Worm (Caenorhabditis elegans) whole organism, L4 larva: Measurements from ENCODE around the gene F56D6.9.

ENCODE experiments used
- D1046.2 ChIP-seq: fragments of 200-800 bp; sonication (Bioruptor generic); IDR thresholded peaks from 2 replicates; pipeline ENCODE4 v1.3.6; 2022; ENCODE audit warnings: missing genetic modification characterization, missing compliant biosample characterization
- F49E8.2 ChIP-seq: sonication (generic microtip); optimal IDR thresholded peaks from 2 replicates; lab custom pipeline; 2016; ENCODE audit warnings: missing compliant biosample characterization, mild to moderate bottlenecking, missing genetic modification characterization, borderline replicate concordance
- R02D3.7 ChIP-seq: fragments of 150-350 bp; sonication (generic microtip); optimal IDR thresholded peaks from 3 replicates; lab custom pipeline; 2014; ENCODE audit warnings: missing biosample characterization, missing genetic modification characterization
- T20F7.1 ChIP-seq: fragments of 200-800 bp; sonication (Bioruptor generic); optimal IDR thresholded peaks from 2 replicates; lab custom pipeline; 2018; ENCODE audit warnings: mild to moderate bottlenecking, missing genetic modification characterization, missing compliant biosample characterization
- Y48G9A.11 ChIP-seq: fragments of 200-800 bp; sonication (Bioruptor generic); IDR thresholded peaks from 2 replicates; pipeline ENCODE4 v1.3.6; 2022; ENCODE audit warnings: missing genetic modification reagents, missing genetic modification characterization, missing compliant biosample characterization
- Y75B8A.6 ChIP-seq: fragments of 200-800 bp; sonication (Bioruptor generic); IDR thresholded peaks from 2 replicates; pipeline ENCODE4 v1.3.6; 2022; ENCODE audit warnings: missing genetic modification reagents, missing genetic modification characterization, missing compliant biosample characterization
- ZK337.2 ChIP-seq: fragments of 200-800 bp; sonication (Bioruptor generic); IDR thresholded peaks from 2 replicates; pipeline ENCODE4 v1.3.6; 2022; ENCODE audit warnings: missing genetic modification reagents, missing genetic modification characterization, missing compliant biosample characterization
- aha-1 ChIP-seq: fragments of 150-350 bp; peaks from one replicate; lab custom pipeline; 2014; ENCODE audit warnings: missing biosample characterization, missing genetic modification characterization
- arid-1 ChIP-seq: fragments of 200-800 bp; sonication (Bioruptor generic); conservative IDR thresholded peaks from 2 replicates; pipeline ENCODE4 v1.3.6; 2022; ENCODE audit warnings: missing genetic modification reagents, missing genetic modification characterization, missing compliant biosample characterization
- ceh-32 ChIP-seq: sonication (generic microtip); optimal IDR thresholded peaks from 2 replicates; lab custom pipeline; 2016; ENCODE audit warnings: mild to moderate bottlenecking, missing genetic modification characterization, missing compliant biosample characterization; ENCODE audit not compliant: poor library complexity
- ces-1 ChIP-seq: fragments of 150-350 bp; sonication (generic microtip); optimal IDR thresholded peaks from 4 replicates; lab custom pipeline; 2014; ENCODE audit warnings: missing biosample characterization, missing genetic modification reagents, missing genetic modification characterization
- daf-8 ChIP-seq: fragments of 200-800 bp; sonication (Bioruptor generic); IDR thresholded peaks from 2 replicates; pipeline ENCODE4 v1.3.6; 2022; ENCODE audit warnings: missing genetic modification characterization, missing compliant biosample characterization
- dpl-1 ChIP-seq: fragments of 150-350 bp; optimal IDR thresholded peaks from 2 replicates; lab custom pipeline; 2014; ENCODE audit warnings: missing biosample characterization, missing genetic modification reagents, missing genetic modification characterization
- fos-1 ChIP-seq: fragments of 150-350 bp; optimal IDR thresholded peaks from 2 replicates; lab custom pipeline; 2014; ENCODE audit warnings: missing biosample characterization, missing genetic modification characterization
- gei-8 ChIP-seq: fragments of 200-800 bp; sonication (Bioruptor generic); optimal IDR thresholded peaks from 2 replicates; lab custom pipeline; 2018; ENCODE audit warnings: mild to moderate bottlenecking, missing genetic modification characterization, missing compliant biosample characterization
- hlh-11 ChIP-seq: fragments of 200-800 bp; sonication (Bioruptor generic); optimal IDR thresholded peaks from 2 replicates; lab custom pipeline; 2018; ENCODE audit warnings: mild to moderate bottlenecking, missing genetic modification characterization, missing compliant biosample characterization
- lim-7 ChIP-seq: fragments of 200-800 bp; sonication (Bioruptor generic); IDR thresholded peaks from 2 replicates; pipeline ENCODE4 v1.3.6; 2022; ENCODE audit warnings: missing genetic modification characterization, missing compliant biosample characterization
- lin-1 ChIP-seq: fragments of 200-800 bp; sonication (Bioruptor generic); IDR thresholded peaks from 2 replicates; pipeline ENCODE4 v1.3.6; 2022; ENCODE audit warnings: missing genetic modification reagents, missing genetic modification characterization, missing compliant biosample characterization
- lin-29 ChIP-seq: fragments of 200-800 bp; sonication (Bioruptor generic); IDR thresholded peaks from 2 replicates; pipeline ENCODE4 v1.3.6; 2022; ENCODE audit warnings: missing genetic modification reagents, missing genetic modification characterization, missing compliant biosample characterization
- lir-3 ChIP-seq: sonication (generic microtip); optimal IDR thresholded peaks from 2 replicates; lab custom pipeline; 2016; ENCODE audit warnings: mild to moderate bottlenecking, missing genetic modification characterization, missing compliant biosample characterization
- lsy-2 ChIP-seq, 2 experiments: fragments of 150-350 bp in 1 of 2; sonication (generic microtip) in 1 of 2; optimal IDR thresholded peaks; 2 replicates each; lab custom pipeline; 2014 to 2017; ENCODE audit warnings: missing biosample characterization in 2 of 2, missing genetic modification characterization in 2 of 2
- madf-9 ChIP-seq: fragments of 200-800 bp; sonication (Bioruptor generic); conservative IDR thresholded peaks from 2 replicates; pipeline ENCODE4 v1.3.6; 2022; ENCODE audit warnings: missing genetic modification reagents, missing genetic modification characterization, missing compliant biosample characterization
- mdt-29 ChIP-seq: fragments of 200-800 bp; sonication (Bioruptor generic); IDR thresholded peaks from 2 replicates; pipeline ENCODE4 v1.3.6; 2022; ENCODE audit warnings: missing genetic modification reagents, missing genetic modification characterization, missing compliant biosample characterization
- mep-1 ChIP-seq: fragments of 150-350 bp; sonication (generic microtip); optimal IDR thresholded peaks from 3 replicates; lab custom pipeline; 2014; ENCODE audit warnings: missing biosample characterization, missing genetic modification characterization
- mxl-2 ChIP-seq: fragments of 200-800 bp; sonication (Bioruptor generic); conservative IDR thresholded peaks from 2 replicates; pipeline ENCODE4 v1.3.6; 2022; ENCODE audit warnings: missing genetic modification reagents, missing genetic modification characterization, missing compliant biosample characterization
- mxl-3 ChIP-seq: fragments of 200-800 bp; sonication (Bioruptor generic); optimal IDR thresholded peaks from 2 replicates; lab custom pipeline; 2018; ENCODE audit warnings: mild to moderate bottlenecking, missing genetic modification characterization, missing compliant biosample characterization
- nhr-10 ChIP-seq: fragments of 150-350 bp; optimal IDR thresholded peaks from 2 replicates; lab custom pipeline; 2014; ENCODE audit warnings: missing biosample characterization, missing genetic modification characterization
- nhr-76 ChIP-seq: fragments of 150-350 bp; optimal IDR thresholded peaks from 2 replicates; lab custom pipeline; 2014; ENCODE audit warnings: missing biosample characterization, missing genetic modification characterization
- php-3 ChIP-seq: fragments of 200-800 bp; sonication (Bioruptor generic); IDR thresholded peaks from 2 replicates; pipeline ENCODE4 v1.3.6; 2022; ENCODE audit warnings: missing genetic modification reagents, missing genetic modification characterization, missing compliant biosample characterization
- pqm-1 ChIP-seq: sonication (generic microtip); optimal IDR thresholded peaks from 2 replicates; lab custom pipeline; 2017; ENCODE audit warnings: missing biosample characterization, missing genetic modification characterization
- set-16 ChIP-seq: fragments of 200-800 bp; sonication (Bioruptor generic); IDR thresholded peaks from 2 replicates; pipeline ENCODE4 v1.3.6; 2022; ENCODE audit warnings: missing genetic modification reagents, missing genetic modification characterization, missing compliant biosample characterization
- snpc-4 ChIP-seq: fragments of 150-350 bp; optimal IDR thresholded peaks from 2 replicates; lab custom pipeline; 2014; ENCODE audit warnings: missing biosample characterization, missing genetic modification characterization
- tag-97 ChIP-seq: fragments of 200-800 bp; sonication (Bioruptor generic); IDR thresholded peaks from 2 replicates; pipeline ENCODE4 v1.3.6; 2022; ENCODE audit warnings: missing genetic modification characterization, missing compliant biosample characterization
- unc-39 ChIP-seq: sonication (generic microtip); optimal IDR thresholded peaks from 2 replicates; lab custom pipeline; 2017; ENCODE audit warnings: missing biosample characterization, missing genetic modification characterization
- unc-62 ChIP-seq, 3 experiments: fragments of 150-350 bp in 1 of 3; sonication (generic microtip); optimal IDR thresholded peaks in 2 of 3; peaks in 1 of 3; 1 replicate in 1 of 3; 2 replicates in 2 of 3; lab custom pipeline; 2014 to 2017; ENCODE audit warnings: missing biosample characterization in 3 of 3, missing genetic modification characterization in 3 of 3, missing genetic modification reagents in 3 of 3, missing genotype in 1 of 3
- ztf-7 ChIP-seq: fragments of 150-350 bp; optimal IDR thresholded peaks from 2 replicates; lab custom pipeline; 2014; ENCODE audit warnings: missing biosample characterization, missing genetic modification characterization

Gene F56D6.9

DNA sequence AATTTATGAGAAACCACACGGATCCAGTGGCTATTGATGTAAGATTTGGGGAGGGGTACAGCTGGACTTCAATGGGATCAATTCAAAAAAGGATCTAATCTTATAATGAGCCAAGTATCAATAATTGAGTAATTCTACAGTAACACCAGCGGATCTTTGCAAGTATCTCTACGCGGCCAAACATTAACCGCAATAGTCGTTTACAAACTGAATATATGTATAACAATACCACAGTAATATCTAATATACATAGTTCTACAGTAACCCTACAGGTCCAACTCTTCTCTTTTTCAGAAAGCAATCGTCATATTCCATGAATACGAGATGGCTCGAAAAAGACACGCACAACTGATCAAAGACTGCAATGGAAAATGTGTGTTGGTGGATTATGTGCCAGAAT, at the start of gene F56D6.9:
Gene F56D6.9, plus strand, starts transcription at position 301 of the 400 bp plus-strand sequence.
- TF ChIP-seq T20F7.1 (GFP tag; lab: Kevin White, UChicago), result no peak
- no peak for TF ChIP-seq mxl-2 (GFP tag; lab: Robert Waterston, UW)
- no peak for TF ChIP-seq mep-1 (tag; lab: Kevin White, UChicago)
- no peak for TF ChIP-seq set-16 (GFP tag; lab: Robert Waterston, UW)
- no peak for TF ChIP-seq daf-8 (GFP tag; lab: Robert Waterston, UW)

DNA sequence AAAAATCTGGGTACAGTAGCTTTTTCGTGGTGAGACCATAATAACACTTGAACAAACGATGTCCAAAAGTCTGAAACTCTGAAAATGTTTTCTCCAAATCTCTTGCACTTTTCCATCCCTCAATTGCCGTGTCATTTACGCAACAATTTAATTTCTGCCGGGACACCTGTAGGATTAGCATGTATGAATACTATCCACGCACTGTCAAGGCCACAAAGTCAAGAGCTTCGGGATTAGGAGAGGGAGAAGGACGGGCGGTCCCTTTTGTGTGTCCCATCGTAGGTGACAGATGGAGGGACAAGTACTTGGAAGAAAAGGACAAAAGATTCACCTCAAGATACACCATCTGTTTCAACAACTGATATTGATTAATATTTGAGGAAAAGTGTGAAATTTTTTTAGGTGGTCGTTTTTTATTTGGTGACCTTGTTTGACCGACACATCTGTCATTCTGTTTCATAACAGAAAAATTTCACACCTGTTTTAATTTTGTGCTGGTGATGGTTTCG, 49.1 kb upstream of the F56D6.9 start:
- no peak for TF ChIP-seq ZK337.2 (GFP tag; lab: Robert Waterston, UW)
- TF ChIP-seq lim-7 (GFP tag; lab: Robert Waterston, UW), result no peak
- no peak for TF ChIP-seq mxl-2 (GFP tag; lab: Robert Waterston, UW)
- TF ChIP-seq pqm-1 (tag; lab: Kevin White, UChicago), result no peak
- TF ChIP-seq unc-62 (GFP tag; optimal IDR thresholded peaks at IDR 0.05 in 1 of 2; lab: Kevin White, UChicago), result no peak
- no peak for TF ChIP-seq unc-62 (tag; optimal IDR thresholded peaks at IDR 0.05; lab: Kevin White, UChicago)
- TF ChIP-seq dpl-1, result no peak
- no peak for TF ChIP-seq Y75B8A.6 (GFP tag; lab: Robert Waterston, UW)
- TF ChIP-seq nhr-10 (tag; lab: Kevin White, UChicago), result no peak
- no peak for TF ChIP-seq mxl-3
- TF ChIP-seq lsy-2 (tag; optimal IDR thresholded peaks at IDR 0.05; lab: Kevin White, UChicago), result no peak
- no peak for TF ChIP-seq unc-39 (tag; lab: Kevin White, UChicago)
- TF ChIP-seq ceh-32 (tag; lab: Kevin White, UChicago), result no peak
- TF ChIP-seq mdt-29 (GFP tag; lab: Robert Waterston, UW), result no peak
- no peak for TF ChIP-seq lin-1 (GFP tag; lab: Robert Waterston, UW)
- TF ChIP-seq php-3 (GFP tag; lab: Robert Waterston, UW), result no peak
- TF ChIP-seq R02D3.7 (tag; lab: Kevin White, UChicago), result no peak
- TF ChIP-seq aha-1 (tag; lab: Kevin White, UChicago), result no peak
- TF ChIP-seq snpc-4, result no peak
- TF ChIP-seq, all 104 proteins: peak for 0

DNA sequence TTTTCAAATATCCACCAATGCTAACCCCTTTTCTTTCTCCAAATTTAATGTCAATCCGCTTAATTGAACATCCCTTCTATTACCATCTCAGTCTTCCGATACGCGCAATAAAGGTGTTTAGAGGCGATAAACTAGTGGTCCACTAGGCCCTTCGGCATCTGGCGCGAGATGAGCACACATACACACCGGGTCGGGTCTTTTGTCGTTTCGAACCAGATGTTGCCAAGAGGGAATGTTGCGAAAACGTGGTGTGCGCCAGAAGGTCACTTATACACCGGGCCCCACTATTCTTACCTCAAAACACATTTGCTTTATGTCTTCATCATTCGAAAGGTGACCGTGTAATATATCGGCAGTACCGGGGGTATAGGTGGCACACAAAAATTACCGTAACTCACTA, 48.1 kb upstream of the F56D6.9 start:
- TF ChIP-seq lin-29 (GFP tag; lab: Robert Waterston, UW), result no peak
- no peak for TF ChIP-seq nhr-76
- no peak for TF ChIP-seq F49E8.2 (tag; lab: Kevin White, UChicago)
- TF ChIP-seq tag-97 (GFP tag; lab: Robert Waterston, UW), result no peak
- TF ChIP-seq, all 104 proteins: peak for 0

- TF ChIP-seq unc-39 (tag; lab: Kevin White, UChicago), result no peak
- no peak for TF ChIP-seq ces-1 (GFP tag; lab: Kevin White, UChicago)
- TF ChIP-seq fos-1, result no peak
- TF ChIP-seq ztf-7 (tag; lab: Kevin White, UChicago), result no peak
- no peak for TF ChIP-seq D1046.2 (GFP tag; lab: Robert Waterston, UW)
- TF ChIP-seq gei-8 (GFP tag; lab: Kevin White, UChicago), result no peak
- no peak for TF ChIP-seq mdt-29 (GFP tag; lab: Robert Waterston, UW)
- TF ChIP-seq set-16 (GFP tag; lab: Robert Waterston, UW), result no peak
- no peak for TF ChIP-seq hlh-11 (tag; lab: Kevin White, UChicago)
- TF ChIP-seq lir-3 (tag; lab: Kevin White, UChicago), result no peak
- TF ChIP-seq, all 104 proteins: peak for 0
These were observed 47.5 kb upstream of the F56D6.9 start for ce11 chrIV:3844584-3844983.

- TF ChIP-seq madf-9 (GFP tag; lab: Robert Waterston, UW), result no peak
- no peak for TF ChIP-seq ZK337.2 (GFP tag; lab: Robert Waterston, UW)
- TF ChIP-seq arid-1 (GFP tag; lab: Robert Waterston, UW), result no peak
- no peak for TF ChIP-seq Y48G9A.11 (GFP tag; lab: Robert Waterston, UW)
These were observed 44.6 kb upstream of the F56D6.9 start for ce11 chrIV:3847489-3847888.
